Fruit fly (Drosophila melanogaster): ENCODE data around the gene Rpn3.

Rpn3 gene

DNA sequence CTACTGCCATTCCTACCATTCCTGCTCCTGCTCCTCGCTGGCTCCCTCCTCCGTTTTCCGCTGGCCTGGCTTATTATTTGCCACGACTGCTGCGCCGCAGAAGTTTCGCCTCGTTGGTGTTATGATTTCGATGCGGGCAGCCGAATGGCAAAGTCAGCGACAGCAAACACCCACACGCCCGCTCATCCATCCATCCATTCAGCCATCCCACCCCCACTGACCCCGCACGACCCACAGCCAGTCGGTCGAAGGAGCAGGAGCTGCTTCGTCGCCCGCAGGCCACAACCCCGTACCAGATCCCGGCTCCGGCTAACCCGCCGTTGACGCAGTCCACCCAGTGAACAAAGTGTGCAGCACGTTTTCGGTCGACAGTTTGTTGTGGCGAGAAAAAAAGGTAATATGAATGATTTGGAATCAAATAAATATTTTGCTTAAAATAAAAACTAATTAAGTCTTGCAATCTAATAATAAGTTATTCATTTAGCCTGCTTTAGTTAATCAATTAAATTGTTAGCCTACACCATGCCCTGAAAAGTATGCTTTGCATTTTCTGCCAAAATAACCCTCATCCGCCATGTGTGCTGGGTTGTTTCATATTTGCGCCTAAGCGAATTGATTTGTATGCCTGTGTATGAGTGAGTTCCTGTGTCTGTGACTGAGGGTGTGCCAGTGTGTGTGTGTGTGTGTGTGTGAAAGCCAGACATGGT, 24.9 kb upstream of the Rpn3 start (continued):
- TF ChIP-seq CG15696 (tag; optimal IDR thresholded peaks at IDR 0.05) (no peak), CG9876 (GFP tag; optimal IDR thresholded peaks at IDR 0.05) (no peak), CG11247 (GFP tag; IDR thresholded peaks at IDR 0.05) (no peak), Bdp1 (GFP tag; optimal IDR thresholded peaks at IDR 0.05) (no peak), pb (GFP tag; optimal IDR thresholded peaks at IDR 0.05) (no peak), nmo (GFP tag; optimal IDR thresholded peaks at IDR 0.05) (peak; percentile 43), B-H2 (GFP tag; optimal IDR thresholded peaks at IDR 0.05) (peak; percentile 70), gt (GFP tag; IDR thresholded peaks at IDR 0.05) (no peak), NK7.1 (GFP tag; optimal IDR thresholded peaks at IDR 0.05) (no peak), CG8388 (GFP tag; optimal IDR thresholded peaks at IDR 0.05) (no peak), Myb (GFP tag; optimal IDR thresholded peaks at IDR 0.05) (no peak), Elba2 (GFP tag; optimal IDR thresholded peaks at IDR 0.05) (no peak), odd (GFP tag; optimal IDR thresholded peaks at IDR 0.05) (peak; percentile 35), Dp (GFP tag; optimal IDR thresholded peaks at IDR 0.05) (no peak), ftz-f1 (GFP tag; optimal IDR thresholded peaks at IDR 0.05) (no peak), fru (optimal IDR thresholded peaks at IDR 0.05) (no peak), cad (GFP tag; optimal IDR thresholded peaks at IDR 0.05) (no peak), bowl (GFP tag; IDR thresholded peaks at IDR 0.05) (no peak), Usf (GFP tag; optimal IDR thresholded peaks at IDR 0.05) (peak; percentile 6), caup (GFP tag; optimal IDR thresholded peaks at IDR 0.05; ENCODE audit: severe bottlenecking) (peak; percentile 61), CG7987 (GFP tag; optimal IDR thresholded peaks at IDR 0.05) (no peak), CG7372 (GFP tag; IDR thresholded peaks at IDR 0.05) (peak; percentile 81), CG3407 (GFP tag; optimal IDR thresholded peaks at IDR 0.05) (no peak), CG31365 (tag; optimal IDR thresholded peaks at IDR 0.05) (no peak), ci (GFP tag; IDR thresholded peaks at IDR 0.05) (no peak), pita (GFP tag; optimal IDR thresholded peaks at IDR 0.05) (no peak), E2f2 (GFP tag; IDR thresholded peaks at IDR 0.05) (peak; percentile 35; the same call in 1 of the 2 replicates), CG13775 (GFP tag; optimal IDR thresholded peaks at IDR 0.05) (peak; percentile 30), hkb (optimal IDR thresholded peaks at IDR 0.05) (no peak), hkb (GFP tag; IDR thresholded peaks at IDR 0.05) (peak; percentile 49; the same call in 1 of the 2 replicates), Kr (GFP tag; optimal IDR thresholded peaks at IDR 0.05) (no peak), CG7556 (GFP tag; optimal IDR thresholded peaks at IDR 0.05) (peak; percentile 88), CG6689 (GFP tag; IDR thresholded peaks at IDR 0.05) (no peak; the same call in 1 of the 2 replicates), CG3065 (GFP tag; optimal IDR thresholded peaks at IDR 0.05) (no peak), CG18476 (GFP tag; optimal IDR thresholded peaks at IDR 0.05) (peak; percentile 0), Meics (GFP tag; optimal IDR thresholded peaks at IDR 0.05) (peak; percentile 77), CG6813 (GFP tag; optimal IDR thresholded peaks at IDR 0.05) (peak; percentile 48), GATAe (GFP tag; conservative IDR thresholded peaks at IDR 0.05) (no peak), Six4 (GFP tag; optimal IDR thresholded peaks at IDR 0.05) (no peak), CG12219 (GFP tag; optimal IDR thresholded peaks at IDR 0.05) (peak; percentile 56), zen (tag; optimal IDR thresholded peaks at IDR 0.05) (no peak), crc (GFP tag; optimal IDR thresholded peaks at IDR 0.05) (no peak), gro (GFP tag; optimal IDR thresholded peaks at IDR 0.05) (peak; percentile 38), CG7963 (GFP tag; IDR thresholded peaks at IDR 0.05; ENCODE audit: partially characterized antibody) (no peak), unc-4 (GFP tag; IDR thresholded peaks at IDR 0.05; ENCODE audit: partially characterized antibody) (no peak), CG4282 (GFP tag; optimal IDR thresholded peaks at IDR 0.05) (no peak), salm (tag; optimal IDR thresholded peaks at IDR 0.05) (peak; percentile 11), CG8924 (tag; optimal IDR thresholded peaks at IDR 0.05) (peak; percentile 72), Hey (tag; optimal IDR thresholded peaks at IDR 0.05) (no peak), ATbp (GFP tag; optimal IDR thresholded peaks at IDR 0.05) (peak; percentile 48), CG11696 (GFP tag; IDR thresholded peaks at IDR 0.05) (peak; percentile 23; the same call in 1 of the 2 replicates)
